Worm (Caenorhabditis elegans) whole organism, L3 larva: ENCODE results near the gene K10H10.6.

Source experiments
- ZK546.5 ChIP-seq: sonication (generic microtip); optimal IDR thresholded peaks from 2 replicates; lab custom pipeline; 2017; ENCODE audit warnings: missing biosample characterization, missing genetic modification characterization
- ceh-28 ChIP-seq: fragments of 150-350 bp; optimal IDR thresholded peaks from 2 replicates; lab custom pipeline; 2014; ENCODE audit warnings: missing biosample characterization, missing genetic modification reagents, missing genetic modification characterization
- fos-1 ChIP-seq: fragments of 150-350 bp; optimal IDR thresholded peaks from 2 replicates; lab custom pipeline; 2014; ENCODE audit warnings: missing biosample characterization, missing genetic modification characterization
- ztf-11 ChIP-seq: fragments of 150-350 bp; optimal IDR thresholded peaks from 2 replicates; lab custom pipeline; 2014; ENCODE audit warnings: missing biosample characterization, missing genetic modification characterization

DNA sequence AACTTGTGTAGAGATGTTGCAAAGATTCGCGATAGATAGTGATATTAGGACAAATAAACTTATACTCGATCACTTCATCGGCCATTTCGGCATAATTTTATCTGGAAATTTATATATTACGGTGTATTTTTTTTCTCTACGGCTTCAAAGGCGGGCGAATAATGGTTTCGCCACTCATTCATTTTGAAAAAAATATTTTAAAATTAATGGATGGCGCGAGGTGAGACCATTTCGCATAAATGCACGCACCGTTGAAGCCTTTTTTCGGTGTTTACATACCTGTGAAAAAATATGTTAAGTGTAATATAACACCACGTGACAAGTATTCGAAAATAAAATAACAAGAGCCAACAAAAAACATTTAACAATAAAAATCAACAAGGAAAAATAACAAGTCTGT, 18.9 kb downstream of the K10H10.6 start, which contains the start of gene btb-19:
- TF ChIP-seq ztf-11 (tag; lab: Kevin White, UChicago) (no peak), ceh-28 (tag; lab: Kevin White, UChicago) (no peak), fos-1 (no peak), ZK546.5 (no peak)
